Fruit fly (Drosophila melanogaster): ENCODE results near the gene Myc.

The Myc gene

DNA sequence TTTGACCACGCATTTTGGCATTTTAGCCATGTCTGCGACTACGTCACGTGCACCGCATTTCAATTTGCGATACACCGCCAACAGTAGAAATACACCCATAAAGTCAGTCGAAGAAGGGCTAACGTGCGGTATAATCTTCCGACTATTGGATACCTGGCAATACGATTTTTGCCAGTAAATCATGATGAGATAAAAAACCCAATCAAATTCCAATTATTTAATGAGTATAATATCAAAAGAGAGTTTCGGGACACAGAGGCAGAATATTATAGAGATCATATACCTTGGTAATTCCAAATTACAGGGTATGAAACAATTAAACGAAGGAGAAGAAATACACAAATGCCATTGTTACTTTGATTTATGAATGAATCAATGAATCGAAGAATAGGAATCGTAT, 30.5 kb downstream of the Myc start (continued):
- no peak for TF ChIP-seq CG31388 (GFP tag; optimal IDR thresholded peaks at IDR 0.05)
- peak; percentile 85 for TF ChIP-seq D19B (GFP tag; optimal IDR thresholded peaks at IDR 0.05)
- TF ChIP-seq lilli (GFP tag; optimal IDR thresholded peaks at IDR 0.05) = peak; percentile 44
- TF ChIP-seq CG17802 (tag; optimal IDR thresholded peaks at IDR 0.05) = no peak
- no peak for TF ChIP-seq Gug (GFP tag; IDR thresholded peaks at IDR 0.05)
- no peak for TF ChIP-seq CG3838 (GFP tag; optimal IDR thresholded peaks at IDR 0.05)
- TF ChIP-seq caup (GFP tag; optimal IDR thresholded peaks at IDR 0.05; ENCODE audit: severe bottlenecking) = no peak
- 0 out of 2 replicates have a peak, but pooled peaks have one; percentile 19 for TF ChIP-seq CG7372 (GFP tag; IDR thresholded peaks at IDR 0.05)
- TF ChIP-seq CG4328 (GFP tag; optimal IDR thresholded peaks at IDR 0.05) = no peak
- no peak for TF ChIP-seq Trl (optimal IDR thresholded peaks at IDR 0.05)
- peak; percentile 12 for TF ChIP-seq Trl (GFP tag; optimal IDR thresholded peaks at IDR 0.05)
- TF ChIP-seq dati (GFP tag; IDR thresholded peaks at IDR 0.05) = no peak
- TF ChIP-seq CG11723 (GFP tag; optimal IDR thresholded peaks at IDR 0.05) = no peak
- TF ChIP-seq pfk (GFP tag; optimal IDR thresholded peaks at IDR 0.05) = no peak
- no peak for TF ChIP-seq CG15601 (tag; optimal IDR thresholded peaks at IDR 0.05)
- peak; percentile 37 for TF ChIP-seq CG12391 (tag; optimal IDR thresholded peaks at IDR 0.05)
- no peak for TF ChIP-seq CG18011 (GFP tag; optimal IDR thresholded peaks at IDR 0.05)
- no peak for TF ChIP-seq tio (GFP tag; optimal IDR thresholded peaks at IDR 0.05)
- no peak for TF ChIP-seq CG4424 (GFP tag; optimal IDR thresholded peaks at IDR 0.05)
- no peak for TF ChIP-seq Sry-β (GFP tag; optimal IDR thresholded peaks at IDR 0.05)
- TF ChIP-seq run (tag; optimal IDR thresholded peaks at IDR 0.05) = no peak
- TF ChIP-seq Meics (GFP tag; optimal IDR thresholded peaks at IDR 0.05) = peak; percentile 19
- no peak for TF ChIP-seq Opbp (GFP tag; IDR thresholded peaks at IDR 0.05; ENCODE audit: partially characterized antibody)
- no peak for TF ChIP-seq CG18764 (GFP tag; optimal IDR thresholded peaks at IDR 0.05)
- no peak for TF ChIP-seq CG16779 (GFP tag; IDR thresholded peaks at IDR 0.05)
- TF ChIP-seq cato (GFP tag; optimal IDR thresholded peaks at IDR 0.05; ENCODE audit: borderline replicate concordance) = no peak
- no peak for TF ChIP-seq CG32767 (GFP tag; IDR thresholded peaks at IDR 0.05)
- no peak for TF ChIP-seq gfzf (GFP tag; optimal IDR thresholded peaks at IDR 0.05)
- no peak for TF ChIP-seq CG43689 (GFP tag; IDR thresholded peaks at IDR 0.05)
- TF ChIP-seq inv (GFP tag; IDR thresholded peaks at IDR 0.05; ENCODE audit: partially characterized antibody) = no peak
- no peak for TF ChIP-seq croc (GFP tag; conservative IDR thresholded peaks at IDR 0.05)
- TF ChIP-seq zfh2 (GFP tag; optimal IDR thresholded peaks at IDR 0.05) = peak; percentile 35
- TF ChIP-seq HLHmδ (GFP tag; optimal IDR thresholded peaks at IDR 0.05) = no peak
- TF ChIP-seq HmgD (GFP tag; optimal IDR thresholded peaks at IDR 0.05) = no peak
- no peak for TF ChIP-seq CG3995 (GFP tag; optimal IDR thresholded peaks at IDR 0.05)
- TF ChIP-seq CG6689 (GFP tag; IDR thresholded peaks at IDR 0.05) = no peak
- TF ChIP-seq esg (GFP tag; conservative IDR thresholded peaks at IDR 0.05) = peak; percentile 42
- 0 out of 2 replicates have a peak, but pooled peaks have one; percentile 28 for TF ChIP-seq gsb (GFP tag; IDR thresholded peaks at IDR 0.05)
- no peak for TF ChIP-seq tap (tag; optimal IDR thresholded peaks at IDR 0.05)
- no peak for TF ChIP-seq CG17385 (GFP tag; optimal IDR thresholded peaks at IDR 0.05)
- TF ChIP-seq NFAT (GFP tag; IDR thresholded peaks at IDR 0.05) = no peak
- TF ChIP-seq phol (tag; optimal IDR thresholded peaks at IDR 0.05) = peak; percentile 19
- TF ChIP-seq crol (GFP tag; IDR thresholded peaks at IDR 0.05) = no peak
- no peak for TF ChIP-seq Jarid2 (GFP tag; optimal IDR thresholded peaks at IDR 0.05)
- no peak for TF ChIP-seq CG15479 (GFP tag; optimal IDR thresholded peaks at IDR 0.05)
- TF ChIP-seq Mes4 (GFP tag; optimal IDR thresholded peaks at IDR 0.05) = no peak
- TF ChIP-seq oc (tag; optimal IDR thresholded peaks at IDR 0.05) = no peak
- TF ChIP-seq sd (tag; optimal IDR thresholded peaks at IDR 0.05) = peak; percentile 1
- no peak for TF ChIP-seq CG13894 (tag; optimal IDR thresholded peaks at IDR 0.05)
- TF ChIP-seq slou (GFP tag; optimal IDR thresholded peaks at IDR 0.05) = no peak
- TF ChIP-seq Ets65A (GFP tag) = peak; percentile 75
- no peak for TF ChIP-seq aop (GFP tag; IDR thresholded peaks at IDR 0.05)
